Worm (Caenorhabditis elegans): ENCODE measurements around the gene cdk-12.

DNA sequence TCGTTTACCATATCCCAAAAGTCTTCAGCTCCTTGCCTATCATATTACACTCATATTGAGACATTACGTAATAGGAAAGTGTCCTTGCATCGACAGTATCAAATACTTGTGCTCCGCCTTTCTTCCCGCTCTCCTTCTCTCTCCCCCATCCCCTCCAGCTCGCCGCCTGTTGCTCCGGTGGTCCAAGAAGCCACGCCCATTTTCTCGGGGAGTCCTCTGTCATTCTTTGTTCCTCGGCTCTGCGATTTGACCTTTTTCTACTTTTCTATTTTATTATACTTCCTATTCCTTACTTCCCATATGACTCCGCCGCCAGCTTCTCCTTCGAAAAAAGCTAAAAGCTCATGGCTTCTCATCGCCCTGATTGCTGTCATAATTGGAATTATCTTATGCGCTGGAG, 23.6 kb downstream of the cdk-12 start, which contains the start of gene mnp-1:
- TF ChIP-seq unc-62 (GFP tag; optimal IDR thresholded peaks at IDR 0.05): no peak
- no peak for TF ChIP-seq lin-35 (GFP tag; optimal IDR thresholded peaks at IDR 0.05)
- TF ChIP-seq pag-3 (tag; optimal IDR thresholded peaks at IDR 0.05; ENCODE audit: borderline replicate concordance, insufficient read depth): no peak
- no peak for TF ChIP-seq nhr-76 (tag; optimal IDR thresholded peaks at IDR 0.05)
- no peak for TF ChIP-seq alr-1 (tag; optimal IDR thresholded peaks at IDR 0.05; ENCODE audit: borderline replicate concordance)
- no peak for TF ChIP-seq egl-27 (tag; optimal IDR thresholded peaks at IDR 0.05)
- no peak for TF ChIP-seq sox-4 (tag; optimal IDR thresholded peaks at IDR 0.05)
- TF ChIP-seq nhr-237 (tag; optimal IDR thresholded peaks at IDR 0.05): no peak
- no peak for TF ChIP-seq nhr-11 (tag; optimal IDR thresholded peaks at IDR 0.05)
- no peak for TF ChIP-seq ces-1 (GFP tag; optimal IDR thresholded peaks at IDR 0.05)
- TF ChIP-seq elt-3 (tag; optimal IDR thresholded peaks at IDR 0.05): no peak
- TF ChIP-seq rnt-1 (tag; optimal IDR thresholded peaks at IDR 0.05): no peak
- no peak for TF ChIP-seq snpc-4 (tag; optimal IDR thresholded peaks at IDR 0.05)

All from whole organism, L1 larva.